Worm (Caenorhabditis elegans) whole organism, early embryonic: Measurements from ENCODE around the gene clec-76.

Experiments
- aly-1 ChIP-seq: sonication (generic microtip); optimal IDR thresholded peaks from 2 replicates; lab custom pipeline; 2016; ENCODE audit warnings: missing genetic modification characterization, missing compliant biosample characterization
- ama-1 ChIP-seq: fragments of 150-350 bp; optimal IDR thresholded peaks from 2 replicates; lab custom pipeline; 2014

DNA sequence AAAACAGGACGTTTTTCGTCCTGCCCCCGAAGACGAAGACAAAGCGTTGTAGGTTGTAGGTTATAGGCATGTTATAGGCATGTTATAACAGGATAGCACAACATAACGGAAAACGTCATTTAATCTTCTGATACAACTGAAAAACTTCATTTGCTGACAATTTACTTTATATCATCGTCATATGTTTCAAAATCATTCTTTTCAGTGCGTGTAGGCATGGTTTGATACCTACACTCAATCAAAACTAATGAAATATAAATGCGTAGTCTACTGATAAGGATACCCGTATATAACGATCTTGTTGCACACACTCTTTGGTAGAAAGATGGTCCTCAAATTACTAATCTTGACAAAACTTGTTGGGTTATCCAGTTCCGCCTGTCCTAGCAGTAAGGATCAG lies 8.3 kb upstream of the clec-76 start, which contains the start of gene clec-74:
- TF ChIP-seq aly-1 (tag; lab: Kevin White, UChicago) (no peak), ama-1 (lab: Kevin White, UChicago) (no peak)
